Worm (Caenorhabditis elegans): ENCODE measurements around the gene C45B11.2.

Gene C45B11.2

DNA sequence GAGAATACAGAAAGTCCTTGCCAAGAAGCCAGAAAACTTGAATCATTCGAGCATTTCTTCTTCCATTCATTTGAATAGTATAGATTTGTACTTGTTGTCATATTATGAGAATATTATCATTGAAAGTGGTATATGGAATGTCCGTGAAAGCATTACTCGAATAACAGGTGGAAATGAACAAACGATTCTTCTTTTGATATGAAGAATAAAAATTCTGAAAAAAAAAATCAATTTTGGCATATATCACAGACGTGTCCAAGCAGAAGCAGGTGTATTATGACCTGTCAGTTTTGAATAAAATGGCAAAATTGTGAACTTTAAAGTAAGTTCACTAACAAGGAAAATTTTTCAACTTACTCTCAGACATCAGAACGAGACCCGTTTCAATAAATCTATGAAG, 14.5 kb downstream of the C45B11.2 start, which contains the start of gene srh-75:
Gene srh-75, minus strand, starts transcription at position 101 of the 400 bp plus-strand sequence.
- TF ChIP-seq ztf-29 (GFP tag; IDR thresholded peaks at IDR 0.05) (no peak), cog-1 (tag; optimal IDR thresholded peaks at IDR 0.05) (no peak), flt-1 (GFP tag; IDR thresholded peaks at IDR 0.05) (no peak), T22C8.4 (GFP tag; IDR thresholded peaks at IDR 0.05) (no peak), ref-1 (GFP tag; conservative IDR thresholded peaks at IDR 0.05) (no peak), klf-2 (GFP tag; conservative IDR thresholded peaks at IDR 0.05) (no peak), med-1 (GFP tag; optimal IDR thresholded peaks at IDR 0.05; ENCODE audit: insufficient read depth) (no peak), tab-1 (GFP tag; IDR thresholded peaks at IDR 0.05) (no peak), ztf-23 (GFP tag; IDR thresholded peaks at IDR 0.05) (no peak)

DNA sequence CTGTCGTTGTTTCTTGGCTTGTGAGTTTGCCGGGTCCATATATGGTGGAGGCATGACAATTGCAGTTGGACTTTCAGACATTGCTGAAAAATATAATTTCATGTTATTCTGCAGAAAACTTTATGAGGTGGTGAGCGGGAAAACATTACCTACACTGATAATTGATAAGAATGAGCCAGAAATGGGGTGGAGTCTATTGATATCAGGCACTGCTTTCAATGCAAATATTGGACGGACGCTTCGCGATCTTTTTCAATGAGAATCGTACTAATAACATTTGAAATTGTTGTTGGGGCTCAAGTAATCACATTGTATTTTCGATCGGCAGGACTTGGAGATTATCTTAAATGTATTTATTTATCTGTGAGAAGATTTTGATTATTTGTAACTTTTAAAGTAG, 16.7 kb downstream of the C45B11.2 start, which contains the start of gene T04C12.1:
Gene T04C12.1, minus strand, starts transcription at position 90 of the 400 bp plus-strand sequence.
- TF ChIP-seq flt-1 (GFP tag; IDR thresholded peaks at IDR 0.05) (no peak), ztf-29 (GFP tag; IDR thresholded peaks at IDR 0.05) (no peak), T22C8.4 (GFP tag; IDR thresholded peaks at IDR 0.05) (no peak), klf-2 (GFP tag; conservative IDR thresholded peaks at IDR 0.05) (no peak), cog-1 (tag; optimal IDR thresholded peaks at IDR 0.05) (no peak), med-1 (GFP tag; optimal IDR thresholded peaks at IDR 0.05; ENCODE audit: insufficient read depth) (no peak), ztf-23 (GFP tag; IDR thresholded peaks at IDR 0.05) (no peak), ref-1 (GFP tag; conservative IDR thresholded peaks at IDR 0.05) (no peak), tab-1 (GFP tag; IDR thresholded peaks at IDR 0.05) (no peak)

DNA sequence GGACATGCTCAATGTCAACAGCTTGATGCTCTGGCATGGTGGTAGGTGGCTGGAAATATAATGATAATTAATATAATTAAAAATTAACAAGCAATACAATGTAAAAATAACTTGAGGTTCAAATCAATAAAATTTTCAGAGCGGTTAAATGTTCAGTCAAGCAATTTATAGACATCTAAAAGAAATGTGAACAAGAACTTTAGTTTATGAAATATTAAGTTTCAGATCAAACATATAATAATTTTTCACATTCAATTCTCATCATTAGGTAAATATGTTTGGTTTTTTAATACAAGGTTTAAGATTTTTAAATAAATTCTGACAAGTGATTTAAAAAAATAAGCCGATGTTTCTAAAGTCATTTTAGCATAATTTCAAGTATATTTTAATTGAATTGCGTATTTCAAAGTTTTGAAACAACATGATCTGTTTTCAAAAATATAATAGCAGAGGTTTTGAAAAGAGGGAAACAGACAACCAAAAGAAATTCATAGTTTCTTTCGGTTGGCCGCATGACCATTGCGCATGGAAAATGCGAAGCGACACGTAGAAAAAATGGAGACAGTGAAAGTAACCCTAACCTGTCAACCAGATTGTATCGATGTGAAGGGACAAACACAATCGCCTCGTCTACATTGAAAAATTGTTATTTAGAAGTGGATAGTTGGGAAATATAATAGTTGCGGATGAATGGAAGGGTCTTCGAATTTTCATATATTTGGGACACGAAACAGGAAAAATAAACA, 17.9 kb downstream of the C45B11.2 start, which contains the start of gene T04C12.11:
Gene T04C12.11, minus strand, starts transcription at position 51 of the 746 bp plus-strand sequence.
- TF ChIP-seq flt-1 (GFP tag; IDR thresholded peaks at IDR 0.05) (no peak), ztf-29 (GFP tag; IDR thresholded peaks at IDR 0.05) (no peak), ztf-23 (GFP tag; IDR thresholded peaks at IDR 0.05) (no peak), med-1 (GFP tag; optimal IDR thresholded peaks at IDR 0.05; ENCODE audit: insufficient read depth) (no peak), klf-2 (GFP tag; conservative IDR thresholded peaks at IDR 0.05) (no peak), cog-1 (tag; optimal IDR thresholded peaks at IDR 0.05) (no peak), T22C8.4 (GFP tag; IDR thresholded peaks at IDR 0.05) (no peak), ref-1 (GFP tag; conservative IDR thresholded peaks at IDR 0.05) (no peak), tab-1 (GFP tag; IDR thresholded peaks at IDR 0.05) (no peak)

DNA sequence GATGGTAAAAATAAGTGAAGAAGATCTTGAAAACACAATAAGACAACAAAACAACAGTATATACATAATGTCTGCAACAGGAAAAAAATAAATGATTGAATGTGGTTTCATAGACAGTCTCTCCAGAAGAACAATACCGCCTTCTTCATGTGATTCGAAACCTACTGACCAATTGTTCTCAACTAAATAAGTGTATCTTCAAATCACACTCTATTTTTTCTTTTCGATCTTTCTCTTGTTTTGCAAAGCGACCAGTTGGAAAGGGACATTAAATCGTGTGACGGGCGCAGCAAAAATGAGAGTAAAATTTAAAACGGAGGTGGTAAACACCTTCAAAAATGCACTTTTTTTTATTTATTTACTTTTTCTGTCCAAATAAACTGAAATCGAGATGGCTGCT, 19.4 kb downstream of the C45B11.2 start:
- TF ChIP-seq ztf-23 (GFP tag; IDR thresholded peaks at IDR 0.05) (no peak), ztf-29 (GFP tag; IDR thresholded peaks at IDR 0.05) (no peak), cog-1 (tag; optimal IDR thresholded peaks at IDR 0.05) (no peak), klf-2 (GFP tag; conservative IDR thresholded peaks at IDR 0.05) (no peak), T22C8.4 (GFP tag; IDR thresholded peaks at IDR 0.05) (no peak), tab-1 (GFP tag; IDR thresholded peaks at IDR 0.05) (no peak), flt-1 (GFP tag; IDR thresholded peaks at IDR 0.05) (no peak), med-1 (GFP tag; optimal IDR thresholded peaks at IDR 0.05; ENCODE audit: insufficient read depth) (no peak), ref-1 (GFP tag; conservative IDR thresholded peaks at IDR 0.05) (no peak)

DNA sequence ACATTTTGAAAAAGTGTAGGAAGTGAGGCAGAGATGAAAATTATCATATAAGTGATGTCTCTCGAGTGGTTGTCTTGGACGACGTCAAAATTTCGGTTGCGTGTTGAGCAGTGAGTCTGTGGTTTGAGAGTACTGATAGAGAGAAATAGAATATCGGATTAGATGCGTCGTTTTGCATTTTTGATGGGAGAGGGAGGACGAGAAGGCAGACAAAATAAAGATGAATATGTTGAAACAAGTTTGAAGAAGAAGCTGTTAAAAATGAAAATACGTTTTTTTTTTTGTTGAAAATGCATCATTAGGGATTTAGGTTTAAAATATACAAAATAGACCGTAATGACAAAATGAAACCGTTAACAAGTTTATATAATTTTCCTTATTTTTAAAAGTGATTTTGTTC, 20.6 kb downstream of the C45B11.2 start, which contains the start of gene T04C12.9:
Gene T04C12.9, minus strand, starts transcription at position 101 of the 400 bp plus-strand sequence.
- no peak for TF ChIP-seq med-1 (GFP tag; optimal IDR thresholded peaks at IDR 0.05; ENCODE audit: insufficient read depth)
- no peak for TF ChIP-seq ztf-23 (GFP tag; IDR thresholded peaks at IDR 0.05)
- TF ChIP-seq ztf-29 (GFP tag; IDR thresholded peaks at IDR 0.05): no peak
- TF ChIP-seq klf-2 (GFP tag; conservative IDR thresholded peaks at IDR 0.05): no peak
- no peak for TF ChIP-seq T22C8.4 (GFP tag; IDR thresholded peaks at IDR 0.05)
- no peak for TF ChIP-seq ref-1 (GFP tag; conservative IDR thresholded peaks at IDR 0.05)

DNA sequence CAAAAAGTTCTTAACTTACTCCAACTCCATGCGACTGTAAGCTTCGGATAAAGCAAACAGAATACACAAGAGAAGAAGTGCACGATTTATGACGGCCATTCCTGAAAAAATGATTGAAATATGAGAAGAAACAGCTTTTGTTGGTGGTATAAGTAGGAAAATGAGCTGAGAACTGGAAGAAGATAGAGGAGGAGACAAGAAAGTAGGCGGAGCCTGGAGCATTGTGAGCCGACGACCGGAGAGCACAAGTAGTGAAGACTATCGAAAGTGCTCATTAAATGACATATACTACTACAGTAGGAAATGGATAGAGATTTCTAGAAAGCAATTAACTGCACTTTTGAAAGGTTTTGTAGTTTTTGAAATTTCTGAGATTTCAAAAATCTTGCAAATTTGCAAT, 23.0 kb downstream of the C45B11.2 start, which contains the start of gene nlp-80:
Gene nlp-80, minus strand, starts transcription at position 101 of the 400 bp plus-strand sequence.
- TF ChIP-seq ref-1 (GFP tag; conservative IDR thresholded peaks at IDR 0.05) (no peak), ztf-29 (GFP tag; IDR thresholded peaks at IDR 0.05) (no peak), cog-1 (tag; optimal IDR thresholded peaks at IDR 0.05) (no peak), ztf-23 (GFP tag; IDR thresholded peaks at IDR 0.05) (no peak), med-1 (GFP tag; optimal IDR thresholded peaks at IDR 0.05; ENCODE audit: insufficient read depth) (no peak), flt-1 (GFP tag; IDR thresholded peaks at IDR 0.05) (no peak), klf-2 (GFP tag; conservative IDR thresholded peaks at IDR 0.05) (no peak), tab-1 (GFP tag; IDR thresholded peaks at IDR 0.05) (no peak), T22C8.4 (GFP tag; IDR thresholded peaks at IDR 0.05) (no peak)

DNA sequence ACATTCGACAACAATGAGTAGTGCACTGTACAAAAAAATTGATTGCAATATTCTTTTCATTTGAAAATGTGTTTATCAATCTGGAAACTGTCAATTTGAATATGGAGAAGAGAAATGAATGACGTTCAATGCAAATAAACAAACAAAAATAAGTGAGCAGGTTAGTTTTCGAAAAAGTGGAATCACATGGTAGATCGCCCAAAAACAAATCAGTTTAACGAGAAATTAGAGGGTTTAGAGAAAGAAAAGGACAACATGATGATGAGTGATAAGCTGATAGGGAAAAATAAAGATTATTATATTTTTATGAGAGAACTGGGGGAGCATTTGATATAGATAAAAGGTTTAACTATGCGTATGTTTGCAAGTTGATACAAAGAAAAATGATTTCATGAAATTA, 26.8 kb downstream of the C45B11.2 start, which contains the start of gene T04C12.8:
Gene T04C12.8, minus strand, starts transcription at position 82 of the 400 bp plus-strand sequence.
- TF ChIP-seq ztf-29 (GFP tag; IDR thresholded peaks at IDR 0.05): no peak
- TF ChIP-seq tab-1 (GFP tag; IDR thresholded peaks at IDR 0.05): no peak
- TF ChIP-seq flt-1 (GFP tag; IDR thresholded peaks at IDR 0.05): no peak
- no peak for TF ChIP-seq cog-1 (tag; optimal IDR thresholded peaks at IDR 0.05)
- no peak for TF ChIP-seq klf-2 (GFP tag; conservative IDR thresholded peaks at IDR 0.05)
- no peak for TF ChIP-seq ztf-23 (GFP tag; IDR thresholded peaks at IDR 0.05)
- no peak for TF ChIP-seq ref-1 (GFP tag; conservative IDR thresholded peaks at IDR 0.05)
- TF ChIP-seq T22C8.4 (GFP tag; IDR thresholded peaks at IDR 0.05): no peak
- no peak for TF ChIP-seq med-1 (GFP tag; optimal IDR thresholded peaks at IDR 0.05; ENCODE audit: insufficient read depth)

DNA sequence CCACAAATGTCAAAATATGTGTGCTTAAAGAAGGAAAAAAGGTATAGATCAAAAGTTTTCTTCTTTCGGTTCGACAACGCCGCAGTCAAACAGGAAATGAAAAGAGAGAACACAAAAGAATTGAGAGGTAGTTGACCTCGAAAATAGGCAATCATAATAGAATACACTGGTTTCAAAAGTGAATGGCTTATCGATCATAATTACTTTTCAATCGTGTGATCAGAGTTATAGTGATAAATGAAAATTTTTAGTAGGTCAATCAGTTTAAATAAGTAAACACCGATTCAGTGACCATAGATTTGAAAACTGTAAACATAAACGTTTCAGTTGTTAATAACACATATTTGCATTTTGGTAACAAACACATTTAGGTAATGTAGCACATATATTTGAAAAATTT, 27.9 kb downstream of the C45B11.2 start:
- TF ChIP-seq tab-1 (GFP tag; IDR thresholded peaks at IDR 0.05) (no peak), T22C8.4 (GFP tag; IDR thresholded peaks at IDR 0.05) (no peak), ztf-29 (GFP tag; IDR thresholded peaks at IDR 0.05) (no peak), ref-1 (GFP tag; conservative IDR thresholded peaks at IDR 0.05) (no peak), flt-1 (GFP tag; IDR thresholded peaks at IDR 0.05) (no peak), ztf-23 (GFP tag; IDR thresholded peaks at IDR 0.05) (no peak), med-1 (GFP tag; optimal IDR thresholded peaks at IDR 0.05; ENCODE audit: insufficient read depth) (no peak), cog-1 (tag; optimal IDR thresholded peaks at IDR 0.05) (no peak), klf-2 (GFP tag; conservative IDR thresholded peaks at IDR 0.05) (no peak)

DNA sequence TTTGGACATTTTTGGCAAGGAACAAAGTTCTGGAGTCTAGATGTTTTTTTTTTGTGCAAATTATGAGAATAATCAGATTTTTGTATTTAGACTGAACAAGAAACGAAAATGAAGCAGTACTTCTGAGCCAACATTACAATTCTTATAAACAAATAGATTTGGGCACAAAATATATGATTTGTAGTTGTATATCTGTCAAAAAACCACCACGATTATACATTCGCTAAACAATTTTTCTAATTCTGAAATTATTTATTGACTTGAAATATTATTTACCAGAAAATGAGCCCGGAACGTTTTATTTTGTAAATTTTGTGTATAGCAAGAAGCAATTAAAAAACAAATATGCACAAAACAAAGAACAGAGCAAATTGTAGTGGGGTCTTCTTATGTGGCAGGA, 28.9 kb downstream of the C45B11.2 start:
- no peak for TF ChIP-seq med-1 (GFP tag; optimal IDR thresholded peaks at IDR 0.05; ENCODE audit: insufficient read depth)
- no peak for TF ChIP-seq ztf-29 (GFP tag; IDR thresholded peaks at IDR 0.05)
- TF ChIP-seq cog-1 (tag; optimal IDR thresholded peaks at IDR 0.05): no peak
- TF ChIP-seq ztf-23 (GFP tag; IDR thresholded peaks at IDR 0.05): no peak
- TF ChIP-seq T22C8.4 (GFP tag; IDR thresholded peaks at IDR 0.05): no peak
- no peak for TF ChIP-seq tab-1 (GFP tag; IDR thresholded peaks at IDR 0.05)
- no peak for TF ChIP-seq ref-1 (GFP tag; conservative IDR thresholded peaks at IDR 0.05)
- no peak for TF ChIP-seq klf-2 (GFP tag; conservative IDR thresholded peaks at IDR 0.05)
- TF ChIP-seq flt-1 (GFP tag; IDR thresholded peaks at IDR 0.05): no peak
